Worm (Caenorhabditis elegans): ENCODE measurements around the gene C23F12.9.

DNA sequence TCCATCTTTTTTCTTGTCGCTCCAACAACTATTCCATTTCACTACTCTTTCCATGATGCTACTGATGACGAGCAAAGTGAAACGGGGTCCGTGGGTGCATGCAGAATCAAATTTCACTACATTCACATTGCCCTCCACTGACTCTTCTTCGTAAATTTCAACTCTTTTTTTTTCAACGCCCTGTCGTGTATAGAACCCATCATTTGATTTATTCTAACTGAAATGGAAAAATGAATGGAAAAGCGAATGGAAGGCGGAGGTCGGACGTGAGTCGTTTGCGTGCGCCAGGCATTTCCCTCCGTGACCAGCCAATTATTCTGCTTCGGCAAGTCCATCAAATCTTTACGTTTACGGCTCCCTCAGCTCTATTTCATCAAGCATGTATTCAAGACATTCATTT lies 50.0 kb downstream of the C23F12.9 start:
- TF ChIP-seq nhr-6 (tag; optimal IDR thresholded peaks at IDR 0.05) (no peak), hlh-30 (tag; optimal IDR thresholded peaks at IDR 0.05; ENCODE audit: insufficient read depth) (no peak)

Measured in whole organism, L4 larva.